Worm (Caenorhabditis elegans): ENCODE data around the gene ZK1248.15.

ce11 chrII:5872414-5872813, 34.1 kb upstream of the ZK1248.15 start:
- TF ChIP-seq ama-1 (optimal IDR thresholded peaks at IDR 0.05) (no peak), F13C5.2 (tag; optimal IDR thresholded peaks at IDR 0.05) (no peak), B0310.2 (tag; optimal IDR thresholded peaks at IDR 0.05) (no peak), hnd-1 (tag; optimal IDR thresholded peaks at IDR 0.05) (no peak), flt-1 (GFP tag; IDR thresholded peaks at IDR 0.05) (no peak), tbx-11 (GFP tag; IDR thresholded peaks at IDR 0.05) (no peak), hmbx-1 (tag; optimal IDR thresholded peaks at IDR 0.05) (no peak)

All from whole organism, early embryonic.